Worm (Caenorhabditis elegans): ENCODE data around the gene R08A2.5.

DNA sequence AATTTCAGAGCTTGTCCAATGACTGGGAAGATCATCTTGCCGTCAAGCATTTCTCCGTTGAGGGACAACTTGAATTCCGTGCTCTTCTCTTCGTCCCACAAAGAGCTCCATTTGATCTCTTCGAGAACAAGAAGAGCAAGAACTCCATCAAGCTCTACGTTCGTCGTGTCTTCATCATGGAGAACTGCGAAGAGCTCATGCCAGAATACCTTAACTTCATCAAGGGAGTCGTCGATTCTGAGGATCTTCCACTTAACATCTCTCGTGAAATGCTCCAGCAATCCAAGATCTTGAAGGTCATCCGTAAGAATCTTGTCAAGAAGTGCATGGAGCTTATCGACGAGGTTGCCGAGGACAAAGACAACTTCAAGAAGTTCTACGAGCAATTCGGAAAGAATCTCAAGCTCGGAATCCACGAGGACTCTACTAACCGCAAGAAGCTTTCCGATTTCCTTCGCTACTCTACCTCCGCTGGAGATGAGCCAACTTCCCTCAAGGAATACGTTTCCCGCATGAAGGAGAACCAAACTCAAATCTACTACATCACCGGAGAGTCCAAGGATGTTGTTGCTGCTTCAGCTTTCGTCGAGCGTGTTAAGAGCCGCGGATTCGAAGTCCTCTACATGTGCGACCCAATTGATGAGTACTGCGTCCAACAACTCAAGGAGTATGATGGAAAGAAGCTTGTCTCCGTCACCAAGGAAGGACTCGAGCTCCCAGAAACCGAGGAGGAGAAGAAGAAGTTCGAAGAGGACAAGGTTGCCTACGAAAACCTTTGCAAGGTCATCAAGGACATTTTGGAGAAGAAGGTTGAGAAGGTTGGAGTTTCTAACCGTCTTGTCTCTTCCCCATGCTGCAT lies 25.1 kb upstream of the R08A2.5 start:
- peak; percentile 2 for TF ChIP-seq T23F11.4 (GFP tag; optimal IDR thresholded peaks at IDR 0.05)
- TF ChIP-seq nfya-1 (tag; optimal IDR thresholded peaks at IDR 0.05), result no peak
- no peak for TF ChIP-seq K02D7.2 (tag; optimal IDR thresholded peaks at IDR 0.05)
- TF ChIP-seq ceh-48 (tag; optimal IDR thresholded peaks at IDR 0.05), result no peak
- TF ChIP-seq ceh-24 (tag; optimal IDR thresholded peaks at IDR 0.05), result no peak
- no peak for TF ChIP-seq ceh-34 (tag; optimal IDR thresholded peaks at IDR 0.05)
